Fruit fly (Drosophila melanogaster): ENCODE measurements around the gene Inx2.

Inx2 gene

DNA sequence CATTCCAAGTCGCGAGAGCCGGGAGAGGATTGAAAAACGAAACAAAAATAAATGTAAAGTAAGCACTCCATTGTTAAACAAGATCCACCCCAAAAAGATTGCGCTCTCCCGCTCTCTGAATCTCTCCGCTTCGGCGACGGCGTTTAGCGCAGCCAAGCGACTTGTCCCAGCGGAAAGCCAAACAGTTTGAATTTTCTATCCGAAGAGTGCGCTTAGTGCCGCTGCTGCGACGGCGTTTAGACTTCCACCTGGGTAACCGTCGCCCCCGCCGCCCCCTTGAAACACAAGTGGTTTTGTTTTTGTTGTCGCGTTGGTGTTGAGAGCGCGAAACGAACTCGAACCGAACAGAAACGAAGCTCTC is at the start of gene Inx2:
Gene Inx2, plus strand, starts transcription at position 181 of the 361 bp plus-strand sequence.
- TF ChIP-seq pan (optimal IDR thresholded peaks at IDR 0.05) (no peak), Dll (optimal IDR thresholded peaks at IDR 0.05) (peak; percentile 78), EcR (GFP tag; optimal IDR thresholded peaks at IDR 0.05) (peak in 1 of 2 experiments; percentile 1)

DNA sequence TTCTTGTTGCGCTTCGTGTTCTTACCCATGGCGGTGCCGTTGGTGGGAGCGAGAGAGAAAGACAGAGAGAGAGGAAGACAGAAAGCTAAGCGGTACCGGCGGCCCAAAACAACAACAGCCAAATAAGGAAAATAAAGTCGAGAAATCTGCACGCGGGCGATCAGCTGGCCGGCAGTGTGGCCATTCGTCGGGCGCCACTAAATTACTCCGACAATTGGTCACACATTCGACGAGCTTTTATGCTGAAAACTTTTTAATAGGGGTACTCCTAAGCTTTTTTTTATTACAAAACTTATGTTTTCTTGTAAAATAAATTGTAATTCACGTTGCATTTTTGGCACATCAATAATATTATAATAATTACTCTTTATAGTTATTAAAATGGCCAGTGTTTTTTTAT is 29.9 kb upstream of the Inx2 start, which contains the start of gene Setd3:
Gene Setd3, minus strand, starts transcription at position 187 of the 400 bp plus-strand sequence.
- TF ChIP-seq CG8478 (optimal IDR thresholded peaks at IDR 0.05) (no peak), Dll (optimal IDR thresholded peaks at IDR 0.05) (no peak), pan (optimal IDR thresholded peaks at IDR 0.05) (no peak), usp (GFP tag; optimal IDR thresholded peaks at IDR 0.05) (no peak), EcR (GFP tag; optimal IDR thresholded peaks at IDR 0.05) (no peak), psq (optimal IDR thresholded peaks at IDR 0.05) (no peak)

DNA sequence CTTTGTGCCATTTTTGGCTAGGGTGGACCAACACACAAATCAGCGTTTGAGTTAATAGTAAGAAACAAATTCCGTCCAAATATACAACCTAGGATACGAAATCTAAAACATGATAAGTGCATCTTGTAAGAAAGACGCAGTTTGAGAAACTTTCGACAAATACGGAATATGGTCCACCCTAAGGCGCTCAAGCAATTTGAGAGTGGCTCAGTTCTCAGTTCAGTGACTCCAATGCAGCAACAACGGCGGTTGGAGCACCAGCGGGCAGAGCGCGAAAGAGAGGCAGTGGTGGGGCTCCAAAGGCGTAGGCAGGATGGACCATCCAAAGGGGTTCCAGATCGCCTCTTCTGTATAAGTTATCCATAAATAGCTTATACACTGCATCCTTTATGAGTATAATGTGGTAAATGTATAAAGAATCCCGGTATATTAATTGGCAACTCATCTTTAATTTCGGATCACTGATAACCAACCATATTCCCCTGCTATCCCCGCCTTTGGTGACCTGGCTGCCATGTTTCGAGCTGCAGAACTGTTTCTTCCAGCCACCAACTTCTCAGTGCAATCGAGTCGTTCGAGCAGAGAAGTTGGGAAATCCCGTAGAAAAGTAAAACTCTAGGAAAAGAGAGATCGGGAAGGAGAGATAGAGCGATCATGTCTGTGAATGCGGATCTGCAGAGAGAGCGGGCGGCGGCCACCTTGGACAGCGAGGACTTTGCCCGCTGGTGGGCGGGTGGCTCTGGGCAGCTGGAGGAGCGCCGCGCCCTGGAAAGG is 28.9 kb upstream of the Inx2 start, which contains the start of gene CG4586:
Gene CG4586, plus strand, starts transcription at position 555 of the 774 bp plus-strand sequence.
- TF ChIP-seq pan (optimal IDR thresholded peaks at IDR 0.05), result no peak
- no peak for TF ChIP-seq psq (optimal IDR thresholded peaks at IDR 0.05)
- no peak for TF ChIP-seq CG8478 (optimal IDR thresholded peaks at IDR 0.05)
- no peak for TF ChIP-seq usp (GFP tag; optimal IDR thresholded peaks at IDR 0.05)
- peak in 1 of 2 experiments; percentile 93 for TF ChIP-seq EcR (GFP tag; optimal IDR thresholded peaks at IDR 0.05)
- TF ChIP-seq Dll (optimal IDR thresholded peaks at IDR 0.05), result no peak

DNA sequence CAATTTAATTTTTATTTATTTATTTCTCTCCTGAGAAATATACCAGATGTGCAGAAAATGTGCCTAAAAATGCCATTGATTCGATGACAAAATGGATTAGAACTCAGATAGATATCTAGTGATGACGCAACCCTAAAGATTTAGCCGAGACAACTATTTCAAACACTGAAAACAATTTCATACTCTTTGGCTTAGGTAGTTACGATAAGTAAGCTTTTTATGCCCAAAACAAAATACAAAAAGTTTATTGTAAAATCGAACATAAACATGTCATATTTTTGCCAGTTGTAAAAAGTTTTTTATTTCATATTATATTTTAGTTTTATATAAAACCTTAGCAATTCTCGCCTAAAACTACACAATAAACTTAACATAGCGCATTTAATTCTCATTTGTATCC is 25.1 kb upstream of the Inx2 start, which contains the start of gene CG3040:
Gene CG3040, minus strand, starts transcription at position 54 of the 400 bp plus-strand sequence.
- no peak for TF ChIP-seq pan (optimal IDR thresholded peaks at IDR 0.05)
- no peak for TF ChIP-seq Dll (optimal IDR thresholded peaks at IDR 0.05)
- no peak for TF ChIP-seq CG8478 (optimal IDR thresholded peaks at IDR 0.05)
- no peak for TF ChIP-seq psq (optimal IDR thresholded peaks at IDR 0.05)
- no peak for TF ChIP-seq usp (GFP tag; optimal IDR thresholded peaks at IDR 0.05)
- no peak for TF ChIP-seq EcR (GFP tag; optimal IDR thresholded peaks at IDR 0.05)

DNA sequence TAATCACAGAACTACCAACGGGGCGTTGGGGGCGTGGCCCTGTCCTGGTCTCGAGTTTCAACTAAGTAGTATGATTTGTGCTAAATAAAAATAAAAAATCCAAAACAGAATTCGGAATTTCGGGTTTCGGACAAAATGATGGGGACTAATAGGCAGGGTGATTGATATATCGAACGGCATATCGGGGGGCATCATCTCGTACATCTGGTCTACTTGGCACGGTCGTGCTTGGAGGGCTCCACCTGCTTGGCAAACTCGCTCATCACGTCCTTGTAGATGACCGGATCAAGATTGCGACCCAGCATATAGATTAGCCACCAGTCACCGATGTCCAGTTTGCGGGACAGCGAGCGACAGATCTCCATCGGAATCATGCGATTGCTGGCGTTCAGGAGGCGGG is 24.3 kb upstream of the Inx2 start:
- TF ChIP-seq EcR (GFP tag; optimal IDR thresholded peaks at IDR 0.05) (no peak), pan (optimal IDR thresholded peaks at IDR 0.05) (no peak), psq (optimal IDR thresholded peaks at IDR 0.05) (no peak), Dll (optimal IDR thresholded peaks at IDR 0.05) (no peak), usp (GFP tag; optimal IDR thresholded peaks at IDR 0.05) (no peak), CG8478 (optimal IDR thresholded peaks at IDR 0.05) (no peak)

DNA sequence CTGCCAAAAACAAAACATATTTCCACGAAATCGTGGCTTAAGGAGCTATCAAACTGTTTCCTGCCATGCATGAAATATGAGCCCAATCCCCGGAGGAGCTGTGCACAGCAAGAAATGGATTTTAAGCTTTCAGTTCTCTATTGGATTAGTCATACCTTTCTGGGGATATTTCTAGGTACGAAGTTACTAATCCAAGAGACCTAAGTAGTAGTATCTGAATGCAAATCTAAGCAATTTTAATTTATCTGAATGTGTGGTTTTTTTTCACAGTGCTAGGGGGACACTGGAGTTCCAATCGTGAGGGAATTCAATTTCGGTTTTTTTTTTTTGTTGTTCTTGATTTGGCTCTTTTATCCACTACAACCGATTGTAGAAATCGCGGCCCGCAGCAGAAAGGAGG is 22.1 kb upstream of the Inx2 start:
- TF ChIP-seq EcR (GFP tag; optimal IDR thresholded peaks at IDR 0.05) (no peak), CG8478 (optimal IDR thresholded peaks at IDR 0.05) (no peak), pan (optimal IDR thresholded peaks at IDR 0.05) (no peak), Dll (optimal IDR thresholded peaks at IDR 0.05) (no peak)

DNA sequence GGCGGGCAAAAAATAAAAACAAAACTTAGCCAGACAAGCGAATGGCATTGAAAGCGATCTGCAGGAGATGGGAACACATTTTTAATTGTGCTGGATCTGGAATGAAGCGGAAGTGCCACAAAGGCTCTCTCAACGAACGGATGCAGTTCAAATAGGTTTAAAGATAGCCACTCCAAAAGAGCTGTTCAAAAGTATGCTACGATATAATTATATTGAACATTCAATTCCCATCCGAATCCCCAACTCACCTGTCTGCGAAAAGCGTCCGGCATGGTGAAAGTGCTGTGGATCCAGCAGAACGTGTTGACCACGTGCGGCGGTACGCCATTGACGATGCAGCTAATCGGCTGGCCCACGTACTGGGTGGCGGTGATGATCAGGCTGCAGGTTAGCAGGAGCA is 21.6 kb upstream of the Inx2 start:
- no peak for TF ChIP-seq pan (optimal IDR thresholded peaks at IDR 0.05)
- no peak for TF ChIP-seq Dll (optimal IDR thresholded peaks at IDR 0.05)
- TF ChIP-seq psq (optimal IDR thresholded peaks at IDR 0.05), result no peak
- no peak for TF ChIP-seq EcR (GFP tag; optimal IDR thresholded peaks at IDR 0.05)
- no peak for TF ChIP-seq usp (GFP tag; optimal IDR thresholded peaks at IDR 0.05)
- TF ChIP-seq CG8478 (optimal IDR thresholded peaks at IDR 0.05), result no peak

DNA sequence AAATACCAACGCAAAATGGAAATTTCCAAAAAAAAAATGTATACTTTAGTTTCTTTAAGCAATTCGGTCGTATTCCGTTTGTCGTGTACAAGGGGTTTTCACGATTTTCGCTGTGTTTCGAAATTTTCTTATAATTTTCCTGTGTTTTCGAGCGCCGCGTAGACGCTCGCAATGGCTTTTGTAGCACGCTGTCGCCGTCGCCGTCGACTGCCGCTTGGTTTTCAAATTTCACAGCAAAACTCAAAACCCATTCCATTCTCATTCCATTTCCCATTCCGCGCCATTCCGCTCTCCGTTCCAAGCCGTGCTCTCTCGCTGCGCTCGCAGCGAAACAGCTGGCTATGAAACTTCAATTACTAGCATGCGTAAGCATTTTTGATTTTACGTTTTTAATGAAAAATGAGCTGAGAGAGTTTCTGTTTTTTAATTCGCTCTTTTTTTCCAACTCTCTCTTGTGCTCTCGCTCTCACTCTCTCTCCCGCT is 17.0 kb upstream of the Inx2 start:
- TF ChIP-seq psq (optimal IDR thresholded peaks at IDR 0.05) (no peak), usp (GFP tag; optimal IDR thresholded peaks at IDR 0.05) (no peak), EcR (GFP tag; optimal IDR thresholded peaks at IDR 0.05) (no peak), CG8478 (optimal IDR thresholded peaks at IDR 0.05) (no peak), Dll (optimal IDR thresholded peaks at IDR 0.05) (no peak), pan (optimal IDR thresholded peaks at IDR 0.05) (no peak)

DNA sequence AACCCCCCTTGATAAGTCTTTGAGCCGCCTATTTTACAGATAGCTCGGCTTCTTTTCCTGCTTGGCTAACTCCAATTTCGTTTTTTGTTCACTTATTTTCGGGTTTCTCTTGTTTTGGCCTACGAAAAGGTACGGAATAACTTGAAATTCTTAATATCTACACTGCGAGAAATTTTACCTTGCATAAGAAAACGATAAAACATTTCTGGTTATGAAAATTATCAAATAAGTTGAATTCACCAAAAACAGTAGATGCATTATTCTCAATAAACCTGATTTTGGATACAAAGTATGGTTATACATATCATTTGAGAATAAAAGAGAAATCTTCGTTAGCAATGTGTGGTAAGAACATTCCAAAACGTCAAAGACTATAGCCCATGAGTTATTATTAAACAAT is 16.4 kb upstream of the Inx2 start:
- TF ChIP-seq psq (optimal IDR thresholded peaks at IDR 0.05) (no peak), Dll (optimal IDR thresholded peaks at IDR 0.05) (no peak), EcR (GFP tag; optimal IDR thresholded peaks at IDR 0.05) (no peak), CG8478 (optimal IDR thresholded peaks at IDR 0.05) (no peak), pan (optimal IDR thresholded peaks at IDR 0.05) (no peak), usp (GFP tag; optimal IDR thresholded peaks at IDR 0.05) (no peak)

DNA sequence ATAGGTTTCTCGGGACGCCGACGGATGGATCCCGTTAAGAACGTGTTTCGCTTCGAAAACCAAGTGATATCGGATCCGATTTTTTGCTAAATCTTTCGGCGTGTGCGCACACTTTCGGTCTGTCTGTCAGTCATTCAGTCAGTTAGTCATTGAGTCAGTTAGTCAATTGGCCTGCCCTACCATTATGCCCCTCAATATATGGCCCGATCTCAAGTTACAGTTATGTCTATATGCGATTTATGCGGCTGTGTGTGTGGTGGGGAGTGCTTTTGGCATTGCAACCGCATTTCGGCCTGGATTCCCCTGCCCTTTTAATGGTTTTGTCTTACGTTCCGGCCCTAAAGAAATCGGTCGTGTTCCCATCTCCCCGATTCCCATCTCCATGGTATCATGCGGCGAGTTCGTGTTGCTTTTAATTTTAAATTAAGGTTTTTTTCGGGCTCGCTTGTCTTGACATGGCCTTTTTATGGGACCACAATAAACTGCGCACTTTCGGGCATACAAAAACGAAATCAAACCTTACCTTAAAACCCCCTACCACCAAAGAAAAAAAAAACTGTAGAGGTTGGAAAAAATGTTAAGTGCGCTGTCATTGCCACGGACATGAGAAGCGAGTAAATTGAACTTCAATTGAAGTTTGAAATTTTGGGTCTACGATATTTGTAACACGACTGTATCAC is 15.6 kb upstream of the Inx2 start:
- TF ChIP-seq psq (optimal IDR thresholded peaks at IDR 0.05), result no peak
- no peak for TF ChIP-seq pan (optimal IDR thresholded peaks at IDR 0.05)
- TF ChIP-seq CG8478 (optimal IDR thresholded peaks at IDR 0.05), result no peak
- TF ChIP-seq EcR (GFP tag; optimal IDR thresholded peaks at IDR 0.05), result no peak
- no peak for TF ChIP-seq usp (GFP tag; optimal IDR thresholded peaks at IDR 0.05)
- TF ChIP-seq Dll (optimal IDR thresholded peaks at IDR 0.05), result peak; percentile 10

DNA sequence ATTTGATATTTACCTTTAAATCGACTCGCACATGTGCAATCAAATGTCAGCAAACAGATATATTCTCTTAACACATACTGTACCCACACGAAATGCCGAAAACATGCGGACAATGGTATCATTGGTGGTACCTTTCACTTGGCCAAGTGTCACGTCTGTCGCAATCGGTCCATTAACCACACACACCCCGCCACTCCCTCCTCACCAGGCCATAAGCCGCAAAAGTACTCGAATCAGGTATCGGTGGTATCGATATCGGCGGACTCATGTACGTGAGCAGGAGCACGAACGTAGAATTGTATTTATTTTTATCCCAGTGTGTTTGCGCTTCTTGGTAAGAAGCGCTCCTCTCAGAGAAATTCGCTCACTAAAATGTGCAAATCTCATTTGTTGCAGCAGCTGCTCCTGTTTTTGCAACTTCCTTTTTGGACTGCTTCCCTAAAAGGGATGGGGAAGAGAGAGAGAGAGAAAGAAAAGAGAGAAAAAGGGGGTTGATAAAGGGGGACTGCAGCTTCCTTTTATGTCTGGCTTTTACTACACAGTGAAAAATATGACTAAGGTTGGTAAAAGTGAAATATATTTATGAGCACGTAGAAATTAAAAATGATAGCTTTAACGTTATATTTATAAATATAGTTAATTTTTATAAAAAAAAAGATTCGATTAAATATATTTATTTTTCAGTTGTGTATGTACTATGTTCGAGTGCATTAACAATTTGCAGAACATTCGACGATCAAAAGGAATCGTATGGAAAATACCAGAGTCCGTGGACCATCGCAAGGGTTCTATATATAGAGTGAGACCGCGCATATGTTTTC is 14.8 kb upstream of the Inx2 start:
- no peak for TF ChIP-seq usp (GFP tag; optimal IDR thresholded peaks at IDR 0.05)
- TF ChIP-seq EcR (GFP tag; optimal IDR thresholded peaks at IDR 0.05), result no peak
- no peak for TF ChIP-seq psq (optimal IDR thresholded peaks at IDR 0.05)
- TF ChIP-seq CG8478 (optimal IDR thresholded peaks at IDR 0.05), result no peak
